Worm (Caenorhabditis elegans) whole organism, L3 larva: ENCODE measurements around the gene nas-22.

ENCODE experiments used
- R02D3.7 ChIP-seq: fragments of 150-350 bp; optimal IDR thresholded peaks from 2 replicates; lab custom pipeline; 2014; ENCODE audit warnings: missing biosample characterization, missing genetic modification characterization
- aly-2 ChIP-seq: fragments of 150-350 bp; optimal IDR thresholded peaks from 2 replicates; lab custom pipeline; 2014; ENCODE audit warnings: missing biosample characterization, missing genetic modification characterization
- ama-1 ChIP-seq: fragments of 150-350 bp; optimal IDR thresholded peaks from 2 replicates; lab custom pipeline; 2018
- ceh-16 ChIP-seq: sonication (generic microtip); optimal IDR thresholded peaks from 2 replicates; lab custom pipeline; 2017; ENCODE audit warnings: missing biosample characterization, missing genetic modification characterization
- ceh-28 ChIP-seq: fragments of 150-350 bp; optimal IDR thresholded peaks from 2 replicates; lab custom pipeline; 2014; ENCODE audit warnings: missing biosample characterization, missing genetic modification reagents, missing genetic modification characterization
- ceh-82 ChIP-seq: fragments of 150-350 bp; optimal IDR thresholded peaks from 2 replicates; lab custom pipeline; 2014; ENCODE audit warnings: missing biosample characterization, missing genetic modification characterization
- ceh-9 ChIP-seq: sonication (generic microtip); optimal IDR thresholded peaks from 2 replicates; lab custom pipeline; 2018; ENCODE audit warnings: missing biosample characterization, missing genetic modification characterization
- daf-12 ChIP-seq: fragments of 150-350 bp; optimal IDR thresholded peaks from 2 replicates; lab custom pipeline; 2014; ENCODE audit warnings: missing biosample characterization, missing genetic modification reagents, missing genetic modification characterization
- egl-27 ChIP-seq: sonication (generic microtip); optimal IDR thresholded peaks from 4 replicates; lab custom pipeline; 2017; ENCODE audit warnings: missing biosample characterization, missing genetic modification reagents, missing genetic modification characterization
- egl-5 ChIP-seq: fragments of 150-350 bp; optimal IDR thresholded peaks from 2 replicates; lab custom pipeline; 2017; ENCODE audit warnings: missing biosample characterization, missing genetic modification reagents, missing genetic modification characterization, inconsistent platforms
- elt-1 ChIP-seq: fragments of 150-350 bp; optimal IDR thresholded peaks from 2 replicates; lab custom pipeline; 2014; ENCODE audit warnings: missing biosample characterization, missing genetic modification characterization
- elt-2 ChIP-seq: sonication (generic microtip); optimal IDR thresholded peaks from 2 replicates; lab custom pipeline; 2016; ENCODE audit warnings: missing genetic modification reagents, mild to moderate bottlenecking, missing genetic modification characterization, missing compliant biosample characterization
- elt-3 ChIP-seq, 3 experiments: fragments of 150-350 bp in 1 of 3; sonication (generic microtip) in 2 of 3; optimal IDR thresholded peaks; 2 replicates in 2 of 3; 4 replicates in 1 of 3; lab custom pipeline; 2014 to 2017; ENCODE audit warnings: missing biosample characterization in 3 of 3, missing genetic modification characterization in 3 of 3
- eor-1 ChIP-seq, 2 experiments: fragments of 150-350 bp; optimal IDR thresholded peaks; 2 replicates each; lab custom pipeline; 2014 to 2018; ENCODE audit warnings: missing biosample characterization in 2 of 2, missing genetic modification characterization in 2 of 2
- fkh-10 ChIP-seq: sonication (generic microtip); optimal IDR thresholded peaks from 2 replicates; lab custom pipeline; 2017; ENCODE audit warnings: missing biosample characterization, missing genetic modification reagents, missing genetic modification characterization
- fkh-2 ChIP-seq: fragments of 150-350 bp; optimal IDR thresholded peaks from 2 replicates; lab custom pipeline; 2014; ENCODE audit warnings: missing biosample characterization, missing genetic modification reagents, missing genetic modification characterization
- fos-1 ChIP-seq: fragments of 150-350 bp; optimal IDR thresholded peaks from 2 replicates; lab custom pipeline; 2014; ENCODE audit warnings: missing biosample characterization, missing genetic modification characterization
- hmg-11 ChIP-seq: sonication (generic microtip); optimal IDR thresholded peaks from 2 replicates; lab custom pipeline; 2016; ENCODE audit warnings: missing genetic modification characterization, missing compliant biosample characterization
- jun-1 ChIP-seq: fragments of 150-350 bp; optimal IDR thresholded peaks from 2 replicates; lab custom pipeline; 2014; ENCODE audit warnings: missing biosample characterization, missing genetic modification reagents, missing genetic modification characterization
- lin-15B ChIP-seq: fragments of 150-350 bp; optimal IDR thresholded peaks from 2 replicates; lab custom pipeline; 2014; ENCODE audit warnings: missing biosample characterization, missing genetic modification characterization
- lin-39 ChIP-seq: fragments of 150-350 bp; optimal IDR thresholded peaks from 2 replicates; lab custom pipeline; 2018; ENCODE audit warnings: missing biosample characterization, missing genetic modification reagents, missing genetic modification characterization
- mdl-1 ChIP-seq: fragments of 150-350 bp; optimal IDR thresholded peaks from 2 replicates; lab custom pipeline; 2014; ENCODE audit warnings: missing biosample characterization, missing genetic modification characterization
- mml-1 ChIP-seq: fragments of 150-350 bp; sonication (generic microtip); optimal IDR thresholded peaks from 3 replicates; lab custom pipeline; 2014; ENCODE audit warnings: missing biosample characterization, missing genetic modification characterization
- nfya-1 ChIP-seq: sonication (generic microtip); optimal IDR thresholded peaks from 2 replicates; lab custom pipeline; 2017; ENCODE audit warnings: missing genetic modification characterization, mild to moderate bottlenecking, missing compliant biosample characterization, antibody characterized with exemption, moderate library complexity; ENCODE audit not compliant: insufficient read depth
- nhr-11 ChIP-seq: fragments of 150-350 bp; optimal IDR thresholded peaks from 2 replicates; lab custom pipeline; 2014; ENCODE audit warnings: missing biosample characterization, missing genetic modification characterization
- nhr-12 ChIP-seq: fragments of 150-350 bp; optimal IDR thresholded peaks from 2 replicates; lab custom pipeline; 2014; ENCODE audit warnings: missing biosample characterization, missing genetic modification characterization
- nhr-23 ChIP-seq: fragments of 150-350 bp; optimal IDR thresholded peaks from 2 replicates; lab custom pipeline; 2014; ENCODE audit warnings: missing biosample characterization, missing genetic modification reagents, missing genetic modification characterization
- nhr-237 ChIP-seq: fragments of 150-350 bp; optimal IDR thresholded peaks from 2 replicates; lab custom pipeline; 2014; ENCODE audit warnings: missing biosample characterization, missing genetic modification characterization
- nhr-25 ChIP-seq: sonication (generic microtip); optimal IDR thresholded peaks from 2 replicates; lab custom pipeline; 2017; ENCODE audit warnings: missing biosample characterization, missing genetic modification characterization
- nhr-28 ChIP-seq: fragments of 150-350 bp; optimal IDR thresholded peaks from 2 replicates; lab custom pipeline; 2014; ENCODE audit warnings: missing biosample characterization, missing genetic modification characterization
- nhr-43 ChIP-seq: sonication (generic microtip); optimal IDR thresholded peaks from 2 replicates; lab custom pipeline; 2016; ENCODE audit warnings: mild to moderate bottlenecking, missing genetic modification characterization, missing compliant biosample characterization; ENCODE audit not compliant: poor library complexity, severe bottlenecking
- nhr-76 ChIP-seq: fragments of 150-350 bp; sonication (generic microtip); optimal IDR thresholded peaks from 5 replicates; lab custom pipeline; 2014; ENCODE audit warnings: missing biosample characterization, missing genetic modification characterization
- nhr-77 ChIP-seq: fragments of 150-350 bp; optimal IDR thresholded peaks from 2 replicates; lab custom pipeline; 2014; ENCODE audit warnings: missing biosample characterization, missing genetic modification characterization
- pha-4 ChIP-seq: fragments of 150-350 bp; optimal IDR thresholded peaks from 2 replicates; lab custom pipeline; 2014; ENCODE audit warnings: missing biosample characterization, missing genetic modification reagents, missing genetic modification characterization
- pqm-1 ChIP-seq: fragments of 150-350 bp; optimal IDR thresholded peaks from 2 replicates; lab custom pipeline; 2017; ENCODE audit warnings: missing biosample characterization, missing genetic modification characterization, inconsistent platforms
- sea-2 ChIP-seq: fragments of 150-350 bp; sonication (generic microtip); optimal IDR thresholded peaks from 4 replicates; lab custom pipeline; 2014; ENCODE audit warnings: missing biosample characterization, missing genetic modification reagents, missing genetic modification characterization
- skn-1 ChIP-seq: fragments of 150-350 bp; optimal IDR thresholded peaks from 2 replicates; lab custom pipeline; 2014; ENCODE audit warnings: missing biosample characterization, missing genetic modification characterization
- snpc-4 ChIP-seq: fragments of 150-350 bp; optimal IDR thresholded peaks from 2 replicates; lab custom pipeline; 2014; ENCODE audit warnings: missing biosample characterization, missing genetic modification characterization
- tbx-2 ChIP-seq: sonication (generic microtip); optimal IDR thresholded peaks from 2 replicates; lab custom pipeline; 2016; ENCODE audit warnings: mild to moderate bottlenecking, missing genetic modification characterization, missing compliant biosample characterization
- unc-39 ChIP-seq: sonication (generic microtip); optimal IDR thresholded peaks from 4 replicates; lab custom pipeline; 2017; ENCODE audit warnings: missing biosample characterization, missing genetic modification characterization
- ztf-11 ChIP-seq: fragments of 150-350 bp; optimal IDR thresholded peaks from 2 replicates; lab custom pipeline; 2014; ENCODE audit warnings: missing biosample characterization, missing genetic modification characterization
- ztf-4 ChIP-seq: fragments of 150-350 bp; optimal IDR thresholded peaks from 2 replicates; lab custom pipeline; 2014; ENCODE audit warnings: missing biosample characterization, missing genetic modification characterization

nas-22 gene

DNA sequence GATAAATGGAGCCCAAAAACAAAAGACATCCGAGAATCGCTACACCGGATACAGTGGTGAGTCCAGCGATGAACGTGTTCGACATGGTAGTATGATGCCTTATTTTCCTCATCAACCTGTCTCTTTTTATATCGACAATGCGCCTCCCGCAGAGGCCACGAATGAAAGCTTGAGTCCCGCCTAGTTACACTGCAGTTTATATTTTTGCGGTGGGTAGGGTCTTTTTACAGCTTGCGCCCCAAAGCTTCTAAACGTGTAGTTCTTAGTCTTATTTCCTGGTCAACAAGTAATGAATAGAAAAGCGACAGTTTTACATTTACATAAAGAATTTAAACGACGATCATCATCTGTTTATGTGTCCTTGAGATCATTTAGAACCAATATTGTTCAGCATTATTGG is 24.2 kb upstream of the nas-22 start, which contains the start of gene col-156:
col-156 (minus strand) TSS at position 101 of the 400 bp plus-strand sequence.
- no peak for TF ChIP-seq hmg-11 (tag; lab: Kevin White, UChicago)

DNA sequence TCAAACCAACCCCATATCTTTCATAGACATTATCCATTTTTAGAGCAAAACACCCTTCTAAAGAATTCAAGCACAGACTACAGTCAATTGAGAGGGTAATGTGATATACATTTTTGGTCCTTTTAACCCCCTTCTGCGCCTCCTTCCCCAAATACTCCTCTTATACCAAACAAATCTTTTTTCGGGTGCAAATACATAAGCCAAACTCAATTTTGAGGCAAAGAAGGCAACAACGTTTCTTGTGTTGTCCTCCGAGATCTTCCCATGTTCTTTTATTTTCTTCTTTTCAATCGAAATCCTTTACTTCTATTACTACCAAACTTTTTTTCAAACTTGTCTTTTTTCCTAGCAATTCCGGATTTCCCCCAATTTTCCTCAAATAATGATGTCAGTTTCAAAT is 19.6 kb upstream of the nas-22 start:
- no peak for TF ChIP-seq fkh-2
- TF ChIP-seq nhr-12 (tag; lab: Kevin White, UChicago): no peak
- TF ChIP-seq nhr-23: no peak
- no peak for TF ChIP-seq mml-1 (tag; lab: Kevin White, UChicago)
- no peak for TF ChIP-seq ama-1 (lab: Kevin White, UChicago)
- no peak for TF ChIP-seq egl-27 (tag; lab: Kevin White, UChicago)
- TF ChIP-seq eor-1 (tag; optimal IDR thresholded peaks at IDR 0.05; lab: Kevin White, UChicago): no peak
- TF ChIP-seq ceh-82 (tag; lab: Kevin White, UChicago): no peak
- TF ChIP-seq ztf-4 (tag; lab: Kevin White, UChicago): no peak
- TF ChIP-seq lin-15B (tag; lab: Kevin White, UChicago): no peak
- TF ChIP-seq elt-3 (tag; optimal IDR thresholded peaks at IDR 0.05; lab: Kevin White, UChicago): no peak
- TF ChIP-seq skn-1 (tag; lab: Kevin White, UChicago): no peak
- TF ChIP-seq nhr-237 (tag; lab: Kevin White, UChicago): no peak
- no peak for TF ChIP-seq nhr-43 (tag; lab: Kevin White, UChicago)
- TF ChIP-seq jun-1 (tag; lab: Kevin White, UChicago): no peak
- TF ChIP-seq tbx-2 (tag; lab: Kevin White, UChicago): no peak
- TF ChIP-seq pqm-1: no peak
- no peak for TF ChIP-seq egl-5

- TF ChIP-seq mml-1 (tag; lab: Kevin White, UChicago) (no peak), sea-2 (GFP tag; lab: Kevin White, UChicago) (no peak), jun-1 (tag; lab: Kevin White, UChicago) (no peak), nhr-76 (no peak), lin-39 (tag; lab: Kevin White, UChicago) (no peak), elt-3 (tag; optimal IDR thresholded peaks at IDR 0.05; lab: Kevin White, UChicago) (no peak), ztf-4 (tag; lab: Kevin White, UChicago) (no peak), elt-1 (tag; lab: Kevin White, UChicago) (no peak), snpc-4 (tag; lab: Kevin White, UChicago) (no peak), aly-2 (tag; lab: Kevin White, UChicago) (no peak), nfya-1 (tag; lab: Kevin White, UChicago) (no peak), nhr-11 (tag; lab: Kevin White, UChicago) (no peak), daf-12 (no peak), egl-5 (no peak), nhr-12 (tag; lab: Kevin White, UChicago) (no peak), ceh-82 (tag; lab: Kevin White, UChicago) (no peak), nhr-23 (no peak), unc-39 (tag; lab: Kevin White, UChicago) (no peak)
These were observed 15.2 kb upstream of the nas-22 start, which contains the start of gene T11F9.1 for ce11 chrV:11459255-11459654. Gene T11F9.1, plus strand, starts transcription at chrV:11459555.

DNA sequence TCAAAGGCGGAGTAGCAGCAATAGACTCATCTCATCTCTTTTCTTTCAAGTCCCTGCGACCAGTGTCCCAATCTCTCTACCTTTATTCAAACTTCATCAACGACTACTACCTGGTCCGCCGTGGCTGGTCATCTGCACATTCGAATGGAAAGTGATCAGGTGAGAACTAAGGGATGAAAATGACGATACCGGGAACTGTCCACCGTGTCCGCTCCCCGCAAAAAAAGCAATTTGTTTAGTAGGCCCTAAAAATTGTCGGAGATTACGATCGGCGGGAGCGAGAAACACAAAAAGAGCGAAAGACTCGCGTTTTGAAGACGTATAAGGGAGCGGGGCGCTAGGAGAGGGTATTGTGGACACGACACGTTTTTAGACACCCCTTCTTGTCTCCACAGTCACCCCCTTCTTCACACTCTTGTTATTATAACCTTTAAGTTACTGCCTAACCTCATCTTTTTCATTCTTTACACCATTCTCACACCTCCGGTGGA is 11.5 kb upstream of the nas-22 start, which contains the start of gene zipt-16:
zipt-16 (plus strand) TSS at position 51 of the 491 bp plus-strand sequence.
- TF ChIP-seq nhr-23 (no peak), fkh-10 (no peak), nhr-25 (no peak), ceh-16 (tag; lab: Kevin White, UChicago) (no peak), elt-1 (tag; lab: Kevin White, UChicago) (peak; percentile 13), ceh-28 (tag; lab: Kevin White, UChicago) (no peak), jun-1 (tag; lab: Kevin White, UChicago) (no peak)

ce11 chrV:11470210-11470713 is 4.2 kb upstream of the nas-22 start, which contains the start of gene aat-6:
Gene aat-6, minus strand, starts transcription at chrV:11470663.
- TF ChIP-seq ztf-11 (tag; lab: Kevin White, UChicago) (no peak), pha-4 (tag; lab: Kevin White, UChicago) (no peak), ceh-16 (tag; lab: Kevin White, UChicago) (no peak), nhr-77 (tag; lab: Kevin White, UChicago) (no peak), jun-1 (tag; lab: Kevin White, UChicago) (peak; percentile 37), sea-2 (GFP tag; lab: Kevin White, UChicago) (no peak), elt-2 (tag; lab: Kevin White, UChicago) (peak; percentile 97), R02D3.7 (tag; lab: Kevin White, UChicago) (no peak), fkh-10 (no peak), pqm-1 (peak; percentile 86), ceh-9 (tag; lab: Kevin White, UChicago) (no peak), fos-1 (tag; lab: Kevin White, UChicago) (no peak), nhr-12 (tag; lab: Kevin White, UChicago) (no peak), nhr-28 (tag; lab: Kevin White, UChicago) (no peak), nhr-237 (tag; lab: Kevin White, UChicago) (no peak), lin-39 (tag; lab: Kevin White, UChicago) (no peak), lin-15B (tag; lab: Kevin White, UChicago) (no peak), nhr-43 (tag; lab: Kevin White, UChicago) (no peak), daf-12 (no peak), mdl-1 (tag; lab: Kevin White, UChicago) (no peak)
